Fruit fly (Drosophila melanogaster) whole organism, embryonic: Measurements from ENCODE around the gene CG10140.
A peak's percentile ranks its signal among the peaks of the same experiment; 100 is the strongest.

Source experiments
- CG11723 ChIP-seq: fragments of 200-800 bp; sonication (Bioruptor generic); optimal IDR thresholded peaks from 2 replicates; lab custom pipeline; 2017; ENCODE audit warnings: missing biosample characterization, mild to moderate bottlenecking, missing genetic modification characterization
- CG12155 ChIP-seq: fragments of 200-800 bp; sonication (Bioruptor generic); optimal IDR thresholded peaks from 3 replicates; lab custom pipeline; 2016; ENCODE audit warnings: missing biosample characterization, missing genetic modification characterization
- CG12659 ChIP-seq: fragments of 200-800 bp; sonication (Bioruptor generic); optimal IDR thresholded peaks from 3 replicates; lab custom pipeline; 2017; ENCODE audit warnings: mild to moderate bottlenecking, missing biosample characterization, missing genetic modification reagents, missing genetic modification characterization
- CG12769 ChIP-seq: fragments of 200-800 bp; sonication (Bioruptor generic); optimal IDR thresholded peaks from 2 replicates; lab custom pipeline; 2019; ENCODE audit warnings: missing biosample characterization, mild to moderate bottlenecking, missing genetic modification characterization, moderate library complexity
- CG1647 ChIP-seq: fragments of 200-800 bp; sonication (Bioruptor generic); optimal IDR thresholded peaks from 3 replicates; lab custom pipeline; 2016; ENCODE audit warnings: missing biosample characterization, missing genetic modification characterization
- CG18619 ChIP-seq: fragments of 200-800 bp; sonication (Bioruptor generic); optimal IDR thresholded peaks from 3 replicates; lab custom pipeline; 2017; ENCODE audit warnings: missing biosample characterization, mild to moderate bottlenecking, missing genetic modification characterization
- CG2199 ChIP-seq: fragments of 200-800 bp; sonication (Bioruptor generic); IDR thresholded peaks from 3 replicates; pipeline ENCODE4 v1.3.6; 2022; ENCODE audit warnings: missing biosample characterization, missing genetic modification characterization
- CG2889 ChIP-seq: fragments of 200-800 bp; sonication (Bioruptor generic); IDR thresholded peaks from 3 replicates; pipeline ENCODE4 v1.3.6; 2022; ENCODE audit warnings: missing biosample characterization, missing genetic modification characterization
- CG32532 ChIP-seq: fragments of 200-800 bp; sonication (Bioruptor generic); IDR thresholded peaks from 2 replicates; pipeline ENCODE4 v1.3.6; 2022; ENCODE audit warnings: missing biosample characterization, missing genetic modification characterization
- CG3281 ChIP-seq: fragments of 200-800 bp; sonication (Bioruptor generic); optimal IDR thresholded peaks from 3 replicates; lab custom pipeline; 2017; ENCODE audit warnings: missing biosample characterization, mild to moderate bottlenecking, missing genetic modification characterization
- CG34376 ChIP-seq: fragments of 200-800 bp; sonication (Bioruptor generic); optimal IDR thresholded peaks from 2 replicates; lab custom pipeline; 2018; ENCODE audit warnings: missing biosample characterization, mild to moderate bottlenecking, missing genetic modification characterization
- CG4820 ChIP-seq: fragments of 200-800 bp; sonication (Bioruptor generic); optimal IDR thresholded peaks from 3 replicates; lab custom pipeline; 2016; ENCODE audit warnings: missing biosample characterization, missing genetic modification characterization
- CG5180 ChIP-seq: fragments of 200-800 bp; sonication (Bioruptor generic); optimal IDR thresholded peaks from 3 replicates; lab custom pipeline; 2017; ENCODE audit warnings: missing biosample characterization, missing genetic modification characterization, mild to moderate bottlenecking, moderate library complexity, missing genetic modification reagents
- CG7271 ChIP-seq: fragments of 200-800 bp; sonication (Bioruptor generic); optimal IDR thresholded peaks from 2 replicates; lab custom pipeline; 2018; ENCODE audit warnings: missing biosample characterization, mild to moderate bottlenecking, missing genetic modification characterization, moderate library complexity
- CG7987 ChIP-seq: fragments of 200-800 bp; sonication (Bioruptor generic); optimal IDR thresholded peaks from 2 replicates; lab custom pipeline; 2018; ENCODE audit warnings: missing biosample characterization, mild to moderate bottlenecking, missing genetic modification characterization, moderate library complexity
- CG9437 ChIP-seq: fragments of 200-800 bp; sonication (Bioruptor generic); optimal IDR thresholded peaks from 2 replicates; lab custom pipeline; 2018; ENCODE audit warnings: missing biosample characterization, mild to moderate bottlenecking, missing genetic modification characterization
- CG9932 ChIP-seq: fragments of 200-800 bp; sonication (Bioruptor generic); IDR thresholded peaks from 2 replicates; pipeline ENCODE4 v1.3.6; 2022; ENCODE audit warnings: missing biosample characterization, missing genetic modification characterization
- CkIIα-i1 ChIP-seq: fragments of 200-800 bp; sonication (Bioruptor generic); IDR thresholded peaks from 2 replicates; pipeline ENCODE4 v1.3.6; 2022; ENCODE audit warnings: missing biosample characterization, missing genetic modification characterization
- CoRest ChIP-seq: fragments of 200-800 bp; sonication (Bioruptor generic); optimal IDR thresholded peaks from 3 replicates; lab custom pipeline; 2018; ENCODE audit warnings: missing biosample characterization, mild to moderate bottlenecking, missing genetic modification characterization, moderate library complexity
- D19B ChIP-seq: fragments of 200-800 bp; sonication (Bioruptor generic); optimal IDR thresholded peaks from 2 replicates; lab custom pipeline; 2017; ENCODE audit warnings: missing biosample characterization, mild to moderate bottlenecking, missing genetic modification characterization
- Doc2 ChIP-seq: fragments of 200-800 bp; sonication (Bioruptor generic); IDR thresholded peaks from 2 replicates; pipeline ENCODE4 v1.3.6; 2022; ENCODE audit warnings: missing biosample characterization, missing genetic modification characterization
- E2f2 ChIP-seq: fragments of 200-800 bp; sonication (Bioruptor generic); IDR thresholded peaks from 2 replicates; pipeline ENCODE4 v1.3.6; 2022; ENCODE audit warnings: missing biosample characterization, missing genetic modification characterization
- Ets65A ChIP-seq: fragments of 200-800 bp; sonication (Bioruptor generic); peaks from one replicate; lab custom pipeline; 2016; ENCODE audit warnings: missing biosample characterization, missing genetic modification characterization
- Fer3 ChIP-seq: fragments of 200-800 bp; sonication (Bioruptor generic); optimal IDR thresholded peaks from 2 replicates; lab custom pipeline; 2018; ENCODE audit warnings: missing biosample characterization, mild to moderate bottlenecking, missing genetic modification characterization, moderate library complexity
- Med ChIP-seq: fragments of 200-800 bp; sonication (Bioruptor generic); peaks from one replicate; lab custom pipeline; 2016; ENCODE audit warnings: missing biosample characterization, missing genetic modification characterization, mild to moderate bottlenecking, inconsistent platforms, moderate library complexity
- Meics ChIP-seq: fragments of 200-800 bp; sonication (Bioruptor generic); optimal IDR thresholded peaks from 2 replicates; lab custom pipeline; 2017; ENCODE audit warnings: missing biosample characterization, mild to moderate bottlenecking, missing genetic modification characterization
- Myb ChIP-seq: fragments of 200-800 bp; sonication (Bioruptor generic); optimal IDR thresholded peaks from 2 replicates; lab custom pipeline; 2016; ENCODE audit warnings: missing biosample characterization, missing genetic modification characterization
- Nf-YA ChIP-seq: fragments of 200-800 bp; sonication (Bioruptor generic); IDR thresholded peaks from 2 replicates; pipeline ENCODE4 v1.3.6; 2022; ENCODE audit warnings: missing biosample characterization, missing genetic modification characterization
- Oli ChIP-seq: fragments of 200-800 bp; sonication (Bioruptor generic); optimal IDR thresholded peaks from 2 replicates; lab custom pipeline; 2018; ENCODE audit warnings: missing biosample characterization, mild to moderate bottlenecking, missing genetic modification characterization, moderate library complexity
- PHDP ChIP-seq: fragments of 200-800 bp; sonication (Bioruptor generic); optimal IDR thresholded peaks from 3 replicates; lab custom pipeline; 2018; ENCODE audit warnings: missing biosample characterization, mild to moderate bottlenecking, missing genetic modification characterization, moderate library complexity
- Poxn ChIP-seq: fragments of 200-800 bp; sonication (Bioruptor generic); IDR thresholded peaks from 2 replicates; pipeline ENCODE4 v1.3.6; 2022; ENCODE audit warnings: missing biosample characterization, missing genetic modification characterization
- Ptx1 ChIP-seq: fragments of 200-800 bp; sonication (Bioruptor generic); IDR thresholded peaks from 2 replicates; pipeline ENCODE4 v1.3.6; 2022; ENCODE audit warnings: missing biosample characterization, missing genetic modification characterization
- Sox100B ChIP-seq: fragments of 200-800 bp; sonication (Bioruptor generic); optimal IDR thresholded peaks from 3 replicates; lab custom pipeline; 2018; ENCODE audit warnings: missing biosample characterization, mild to moderate bottlenecking, missing genetic modification characterization
- Sox102F ChIP-seq: fragments of 200-800 bp; sonication (Bioruptor generic); optimal IDR thresholded peaks from 2 replicates; lab custom pipeline; 2018; ENCODE audit warnings: missing biosample characterization, mild to moderate bottlenecking, missing genetic modification characterization, moderate library complexity
- abd-A ChIP-seq: fragments of 200-800 bp; sonication (Bioruptor generic); optimal IDR thresholded peaks from 3 replicates; lab custom pipeline; 2019; ENCODE audit warnings: missing biosample characterization, mild to moderate bottlenecking, missing genetic modification characterization, moderate library complexity
- chinmo ChIP-seq: fragments of 200-800 bp; sonication (Bioruptor generic); IDR thresholded peaks from 4 replicates; pipeline ENCODE4 v1.3.6; 2022; ENCODE audit warnings: missing biosample characterization, missing genetic modification characterization; ENCODE audit not compliant: partially characterized antibody
- dati ChIP-seq: fragments of 200-800 bp; sonication (Bioruptor generic); IDR thresholded peaks from 2 replicates; pipeline ENCODE4 v1.3.6; 2022; ENCODE audit warnings: missing biosample characterization, missing genetic modification characterization
- dmrt99B ChIP-seq: fragments of 200-800 bp; sonication (Bioruptor generic); optimal IDR thresholded peaks from 2 replicates; lab custom pipeline; 2018; ENCODE audit warnings: missing biosample characterization, mild to moderate bottlenecking, missing genetic modification characterization, moderate library complexity
- esg ChIP-seq: fragments of 200-800 bp; sonication (Bioruptor generic); conservative IDR thresholded peaks from 2 replicates; pipeline ENCODE4 v1.3.6; 2022; ENCODE audit warnings: missing biosample characterization, missing genetic modification characterization
- fd3F ChIP-seq: fragments of 200-800 bp; sonication (Bioruptor generic); optimal IDR thresholded peaks from 2 replicates; lab custom pipeline; 2018; ENCODE audit warnings: missing biosample characterization, mild to moderate bottlenecking, missing genetic modification characterization, moderate library complexity
- ftz-f1 ChIP-seq: fragments of 200-800 bp; sonication (Bioruptor generic); optimal IDR thresholded peaks from 2 replicates; lab custom pipeline; 2016; ENCODE audit warnings: missing biosample characterization, missing genetic modification characterization
- grau ChIP-seq: fragments of 200-800 bp; optimal IDR thresholded peaks from 3 replicates; lab custom pipeline; 2019; ENCODE audit warnings: missing biosample characterization, mild to moderate bottlenecking, missing genetic modification characterization, moderate library complexity
- gt ChIP-seq: fragments of 200-800 bp; sonication (Bioruptor generic); IDR thresholded peaks from 2 replicates; pipeline ENCODE4 v1.3.6; 2022; ENCODE audit warnings: missing biosample characterization, missing genetic modification characterization
- nmo ChIP-seq: fragments of 200-800 bp; sonication (Bioruptor generic); optimal IDR thresholded peaks from 2 replicates; lab custom pipeline; 2018; ENCODE audit warnings: missing biosample characterization, mild to moderate bottlenecking, missing genetic modification characterization, moderate library complexity
- nom ChIP-seq: fragments of 200-800 bp; sonication (Bioruptor generic); optimal IDR thresholded peaks from 2 replicates; lab custom pipeline; 2017; ENCODE audit warnings: missing biosample characterization, missing genetic modification characterization, mild to moderate bottlenecking, moderate library complexity, missing genetic modification reagents
- otp ChIP-seq: fragments of 200-800 bp; sonication (Bioruptor generic); IDR thresholded peaks from 3 replicates; pipeline ENCODE4, ENCODE4 v1.3.6; 2022; ENCODE audit warnings: missing biosample characterization, missing genetic modification characterization
- pb ChIP-seq: fragments of 200-800 bp; sonication (Bioruptor generic); optimal IDR thresholded peaks from 3 replicates; lab custom pipeline; 2016; ENCODE audit warnings: missing biosample characterization, missing genetic modification characterization
- run ChIP-seq: fragments of 200-800 bp; sonication (Bioruptor generic); optimal IDR thresholded peaks from 3 replicates; lab custom pipeline; 2018; ENCODE audit warnings: missing biosample characterization, mild to moderate bottlenecking, missing genetic modification characterization
- scrt ChIP-seq: fragments of 200-800 bp; sonication (Bioruptor generic); optimal IDR thresholded peaks from 2 replicates; lab custom pipeline; 2018; ENCODE audit warnings: missing biosample characterization, mild to moderate bottlenecking, missing genetic modification characterization, moderate library complexity

Gene CG10140

DNA sequence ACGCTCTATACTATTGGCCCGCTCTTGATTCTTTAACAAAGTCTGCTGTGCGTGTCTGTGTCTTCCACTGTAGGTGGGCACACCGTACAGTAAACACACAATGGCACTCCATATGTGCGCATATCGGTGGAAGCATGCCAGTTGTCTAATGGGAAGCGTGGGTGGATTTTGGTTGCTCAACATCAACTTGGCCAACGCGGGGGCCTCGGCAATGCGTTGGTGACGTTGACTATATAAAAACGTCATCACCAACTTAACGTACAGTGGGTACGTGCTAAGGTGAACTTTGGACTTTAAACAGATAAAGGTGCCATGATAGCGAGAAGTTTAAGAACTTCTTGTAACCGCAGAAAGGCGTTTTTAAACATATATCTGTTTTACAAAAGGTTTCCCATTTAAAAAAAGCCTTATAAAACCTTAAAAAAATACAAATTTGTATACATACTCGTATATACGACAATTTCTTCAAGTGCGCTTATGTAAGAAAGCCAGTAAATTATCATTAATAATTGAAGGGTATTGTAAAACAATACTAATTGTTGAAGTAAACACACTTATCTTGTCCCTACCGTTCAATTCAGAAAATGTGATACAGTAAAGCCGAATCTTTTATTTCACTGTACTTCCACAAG lies 39.5 kb upstream of the CG10140 start (continued):
- TF ChIP-seq CG12769 (tag; lab: Kevin White, UChicago) (peak; percentile 52), CoRest (tag; lab: Kevin White, UChicago) (peak; percentile 67), scrt (GFP tag; lab: Kevin White, UChicago) (peak; percentile 51), chinmo (GFP tag; lab: Robert Waterston, UW) (peak; percentile 64; the same call in 1 of the 4 replicates), Sox100B (GFP tag; lab: Kevin White, UChicago) (peak; percentile 63), pb (GFP tag; lab: Kevin White, UChicago) (no peak), ftz-f1 (no peak), Fer3 (peak; percentile 27), fd3F (GFP tag; lab: Kevin White, UChicago) (peak; percentile 35), CG3281 (peak; percentile 78), D19B (GFP tag; lab: Kevin White, UChicago) (peak; percentile 49), CG1647 (GFP tag; lab: Kevin White, UChicago) (no peak), run (tag; lab: Kevin White, UChicago) (no peak), Myb (GFP tag; lab: Kevin White, UChicago) (peak; percentile 17), CG9932 (GFP tag; lab: Robert Waterston, UW) (peak; percentile 39; the same call in 1 of the 2 replicates), CG7271 (tag; lab: Kevin White, UChicago) (no peak), dati (no peak), grau (tag; lab: Kevin White, UChicago) (peak; percentile 92), Ptx1 (GFP tag; lab: Robert Waterston, UW) (peak; percentile 65), nom (GFP tag; lab: Kevin White, UChicago) (peak; percentile 6), E2f2 (GFP tag; lab: Robert Waterston, UW) (peak; percentile 20; the same call in 1 of the 2 replicates), dmrt99B (tag; lab: Kevin White, UChicago) (peak; percentile 72), CG2199 (GFP tag; lab: Robert Waterston, UW) (0 out of 3 replicates have a peak, but pooled peaks have one; percentile 69), CkIIα-i1 (GFP tag; lab: Robert Waterston, UW) (no peak), CG2889 (0 out of 3 replicates have a peak, but pooled peaks have one; percentile 12), Meics (GFP tag; lab: Kevin White, UChicago) (peak; percentile 81), otp (GFP tag; lab: Robert Waterston, UW) (0 out of 3 replicates have a peak, but pooled peaks have one; percentile 25), CG11723 (GFP tag; lab: Kevin White, UChicago) (peak; percentile 42), CG18619 (GFP tag; lab: Kevin White, UChicago) (peak; percentile 60), Nf-YA (GFP tag; lab: Robert Waterston, UW) (0 out of 2 replicates have a peak, but pooled peaks have one; percentile 39), CG12155 (GFP tag; lab: Kevin White, UChicago) (peak; percentile 37), CG4820 (peak; percentile 2), Sox102F (GFP tag; lab: Kevin White, UChicago) (peak; percentile 23), Poxn (GFP tag; lab: Robert Waterston, UW) (no peak), CG7987 (GFP tag; lab: Kevin White, UChicago) (no peak), CG32532 (peak; percentile 52; the same call in 1 of the 2 replicates), CG5180 (peak; percentile 44), gt (no peak), CG12659 (GFP tag; lab: Kevin White, UChicago) (peak; percentile 57), abd-A (tag; lab: Kevin White, UChicago) (peak; percentile 19), Med (peak; percentile 88), nmo (peak; percentile 43), PHDP (peak; percentile 44), CG34376 (GFP tag; lab: Kevin White, UChicago) (peak; percentile 2), Doc2 (GFP tag; lab: Robert Waterston, UW) (no peak), Oli (tag; lab: Kevin White, UChicago) (peak; percentile 63), esg (peak; percentile 34), Ets65A (GFP tag; lab: Kevin White, UChicago) (peak; percentile 39), CG9437 (peak; percentile 20)
